Fruit fly (Drosophila melanogaster) whole organism, prepupa: ENCODE measurements around the gene EMC5.

Source experiments
- Blimp-1 ChIP-seq: fragments of 200-800 bp; sonication (Bioruptor generic); optimal IDR thresholded peaks from 3 replicates; lab custom pipeline; 2017; ENCODE audit warnings: missing biosample characterization, missing genetic modification characterization, mild to moderate bottlenecking, moderate library complexity, missing genetic modification reagents
- CG10631 ChIP-seq: fragments of 200-800 bp; sonication (Bioruptor generic); optimal IDR thresholded peaks from 2 replicates; lab custom pipeline; 2016; ENCODE audit warnings: missing biosample characterization, missing genetic modification characterization
- CG11294 ChIP-seq: fragments of 200-800 bp; sonication (Bioruptor generic); IDR thresholded peaks from 2 replicates; pipeline ENCODE4 v1.3.6; 2022; ENCODE audit warnings: missing biosample characterization, missing genetic modification characterization
- CG11762 ChIP-seq: fragments of 200-800 bp; sonication (Bioruptor generic); optimal IDR thresholded peaks from 3 replicates; lab custom pipeline; 2016; ENCODE audit warnings: missing biosample characterization, missing genetic modification characterization; ENCODE audit not compliant: insufficient read depth
- CG11902 ChIP-seq: fragments of 200-800 bp; sonication (Bioruptor generic); optimal IDR thresholded peaks from 3 replicates; lab custom pipeline; 2016; ENCODE audit warnings: missing biosample characterization, missing genetic modification characterization
- CG15336 ChIP-seq: fragments of 200-800 bp; sonication (Bioruptor generic); IDR thresholded peaks from 2 replicates; pipeline ENCODE4 v1.3.6; 2022; ENCODE audit warnings: missing biosample characterization, missing genetic modification characterization
- CG1621 ChIP-seq: fragments of 200-800 bp; sonication (Bioruptor generic); optimal IDR thresholded peaks from 3 replicates; lab custom pipeline; 2018; ENCODE audit warnings: missing biosample characterization, mild to moderate bottlenecking, missing genetic modification characterization
- CG16779 ChIP-seq: fragments of 200-800 bp; sonication (Bioruptor generic); optimal IDR thresholded peaks from 3 replicates; lab custom pipeline; 2017; ENCODE audit warnings: missing biosample characterization, mild to moderate bottlenecking, missing genetic modification characterization
- CG31627 ChIP-seq: fragments of 200-800 bp; sonication (Bioruptor generic); optimal IDR thresholded peaks from 3 replicates; lab custom pipeline; 2016; ENCODE audit warnings: missing biosample characterization, missing genetic modification characterization
- CG32006 ChIP-seq: fragments of 200-800 bp; sonication (Bioruptor generic); optimal IDR thresholded peaks from 3 replicates; lab custom pipeline; 2017; ENCODE audit warnings: missing biosample characterization, mild to moderate bottlenecking, missing genetic modification characterization
- CG3919 ChIP-seq: fragments of 200-800 bp; sonication (Bioruptor generic); optimal IDR thresholded peaks from 3 replicates; lab custom pipeline; 2016; ENCODE audit warnings: missing biosample characterization, missing genetic modification characterization
- CG6276 ChIP-seq: fragments of 200-800 bp; sonication (Bioruptor generic); optimal IDR thresholded peaks from 2 replicates; lab custom pipeline; 2017; ENCODE audit warnings: missing biosample characterization, mild to moderate bottlenecking, missing genetic modification characterization
- CG6792 ChIP-seq: fragments of 200-800 bp; sonication (Bioruptor generic); optimal IDR thresholded peaks from 3 replicates; lab custom pipeline; 2016; ENCODE audit warnings: missing biosample characterization, missing genetic modification characterization
- CG6808 ChIP-seq: fragments of 200-800 bp; sonication (Bioruptor generic); optimal IDR thresholded peaks from 3 replicates; lab custom pipeline; 2017; ENCODE audit warnings: missing biosample characterization, missing genetic modification characterization, mild to moderate bottlenecking, moderate library complexity, missing genetic modification reagents
- CG7368 ChIP-seq: fragments of 200-800 bp; sonication (Bioruptor generic); optimal IDR thresholded peaks from 3 replicates; lab custom pipeline; 2016; ENCODE audit warnings: missing biosample characterization, missing genetic modification characterization
- CG8119 ChIP-seq: fragments of 200-800 bp; sonication (Bioruptor generic); IDR thresholded peaks from 3 replicates; pipeline ENCODE4 v1.3.6; 2022; ENCODE audit warnings: missing biosample characterization, missing genetic modification characterization
- CG8319 ChIP-seq: fragments of 200-800 bp; sonication (Bioruptor generic); optimal IDR thresholded peaks from 3 replicates; lab custom pipeline; 2016; ENCODE audit warnings: missing biosample characterization, missing genetic modification characterization
- CG8632 ChIP-seq: fragments of 200-800 bp; sonication (Bioruptor generic); optimal IDR thresholded peaks from 3 replicates; lab custom pipeline; 2016; ENCODE audit warnings: missing biosample characterization, missing genetic modification characterization
- CG9139 ChIP-seq: fragments of 200-800 bp; sonication (Bioruptor generic); optimal IDR thresholded peaks from 3 replicates; lab custom pipeline; 2017; ENCODE audit warnings: missing biosample characterization, mild to moderate bottlenecking, missing genetic modification characterization
- Eip78C ChIP-seq: fragments of 200-800 bp; sonication (Bioruptor generic); peaks from one replicate; lab custom pipeline; 2016; ENCODE audit warnings: missing biosample characterization, missing genetic modification characterization
- Eip93F ChIP-seq: fragments of 200-800 bp; sonication (Bioruptor generic); optimal IDR thresholded peaks from 2 replicates; lab custom pipeline; 2016; ENCODE audit warnings: missing biosample characterization, mild to moderate bottlenecking, missing genetic modification characterization
- Ets21C ChIP-seq: fragments of 200-800 bp; sonication (Bioruptor generic); optimal IDR thresholded peaks from 3 replicates; lab custom pipeline; 2016; ENCODE audit warnings: missing biosample characterization, missing genetic modification characterization
- Ets96B ChIP-seq: fragments of 200-800 bp; optimal IDR thresholded peaks from 2 replicates; lab custom pipeline; 2019; ENCODE audit warnings: missing biosample characterization, mild to moderate bottlenecking, missing genetic modification characterization, moderate library complexity
- Gug ChIP-seq: fragments of 200-800 bp; sonication (Bioruptor generic); IDR thresholded peaks from 2 replicates; pipeline ENCODE4 v1.3.6; 2022; ENCODE audit warnings: missing biosample characterization, missing genetic modification characterization
- Hr38 ChIP-seq: sonication (Bioruptor generic); optimal IDR thresholded peaks from 2 replicates; lab custom pipeline; 2016; ENCODE audit warnings: missing biosample characterization, missing genetic modification characterization
- Hr39 ChIP-seq: fragments of 200-800 bp; sonication (Bioruptor generic); optimal IDR thresholded peaks from 2 replicates; lab custom pipeline; 2016; ENCODE audit warnings: missing biosample characterization, missing genetic modification characterization
- Lpt ChIP-seq: fragments of 200-800 bp; sonication (Bioruptor generic); optimal IDR thresholded peaks from 3 replicates; lab custom pipeline; 2016; ENCODE audit warnings: missing biosample characterization, missing genetic modification characterization
- Met ChIP-seq: fragments of 200-800 bp; sonication (Bioruptor generic); optimal IDR thresholded peaks from 3 replicates; lab custom pipeline; 2016; ENCODE audit warnings: missing biosample characterization, missing genetic modification characterization
- Smox ChIP-seq: fragments of 200-800 bp; sonication (Bioruptor generic); optimal IDR thresholded peaks from 3 replicates; lab custom pipeline; 2016; ENCODE audit warnings: missing biosample characterization, missing genetic modification characterization
- Sox14 ChIP-seq: fragments of 200-800 bp; sonication (Bioruptor generic); optimal IDR thresholded peaks from 3 replicates; lab custom pipeline; 2016; ENCODE audit warnings: missing biosample characterization, missing genetic modification characterization
- Sox15 ChIP-seq: fragments of 200-800 bp; sonication (Bioruptor generic); optimal IDR thresholded peaks from 3 replicates; lab custom pipeline; 2016; ENCODE audit warnings: missing biosample characterization, missing genetic modification characterization
- achi ChIP-seq: fragments of 200-800 bp; sonication (Bioruptor generic); optimal IDR thresholded peaks from 3 replicates; lab custom pipeline; 2016; ENCODE audit warnings: missing biosample characterization, missing genetic modification characterization
- acj6 ChIP-seq: fragments of 200-800 bp; sonication (Bioruptor generic); optimal IDR thresholded peaks from 3 replicates; lab custom pipeline; 2016; ENCODE audit warnings: missing biosample characterization, missing genetic modification characterization
- cyc ChIP-seq: fragments of 200-800 bp; sonication (Bioruptor generic); optimal IDR thresholded peaks from 3 replicates; lab custom pipeline; 2016; ENCODE audit warnings: missing biosample characterization, missing genetic modification characterization
- dac ChIP-seq: fragments of 200-800 bp; sonication (Bioruptor generic); optimal IDR thresholded peaks from 2 replicates; lab custom pipeline; 2017; ENCODE audit warnings: missing biosample characterization, mild to moderate bottlenecking, missing genetic modification characterization
- dsx ChIP-seq: fragments of 200-800 bp; optimal IDR thresholded peaks from 3 replicates; lab custom pipeline; 2019; ENCODE audit warnings: missing biosample characterization, mild to moderate bottlenecking, missing genetic modification characterization, moderate library complexity; ENCODE audit not compliant: poor library complexity, severe bottlenecking
- eg ChIP-seq: fragments of 200-800 bp; sonication (Bioruptor generic); IDR thresholded peaks from 3 replicates; pipeline ENCODE4 v1.3.6; 2022; ENCODE audit warnings: missing biosample characterization, missing genetic modification characterization
- esn ChIP-seq: fragments of 200-800 bp; sonication (Bioruptor generic); optimal IDR thresholded peaks from 2 replicates; lab custom pipeline; 2016; ENCODE audit warnings: missing biosample characterization, mild to moderate bottlenecking, missing genetic modification characterization, moderate library complexity
- fd59A ChIP-seq: fragments of 200-800 bp; sonication (Bioruptor generic); optimal IDR thresholded peaks from 2 replicates; lab custom pipeline; 2017; ENCODE audit warnings: missing biosample characterization, mild to moderate bottlenecking, missing genetic modification characterization, missing genetic modification reagents
- fd85E ChIP-seq: fragments of 200-800 bp; sonication (Bioruptor generic); optimal IDR thresholded peaks from 3 replicates; lab custom pipeline; 2016; ENCODE audit warnings: missing biosample characterization, missing genetic modification characterization
- fkh ChIP-seq: fragments of 200-800 bp; sonication (Bioruptor generic); optimal IDR thresholded peaks from 3 replicates; lab custom pipeline; 2017; ENCODE audit warnings: missing biosample characterization, mild to moderate bottlenecking, missing genetic modification characterization, moderate library complexity
- net ChIP-seq: fragments of 200-800 bp; sonication (Bioruptor generic); optimal IDR thresholded peaks from 3 replicates; lab custom pipeline; 2016; ENCODE audit warnings: missing biosample characterization, missing genetic modification characterization
- pdm3 ChIP-seq: fragments of 200-800 bp; sonication (Bioruptor generic); optimal IDR thresholded peaks from 3 replicates; lab custom pipeline; 2016; ENCODE audit warnings: missing biosample characterization, missing genetic modification characterization
- salr ChIP-seq, 2 experiments: fragments of 200-800 bp; sonication (Bioruptor generic); optimal IDR thresholded peaks; 3 replicates each; lab custom pipeline; 2016 to 2018; ENCODE audit warnings: missing biosample characterization in 2 of 2, missing genetic modification characterization in 2 of 2, mild to moderate bottlenecking in 1 of 2
- spab ChIP-seq: fragments of 200-800 bp; sonication (Bioruptor generic); optimal IDR thresholded peaks from 2 replicates; lab custom pipeline; 2017; ENCODE audit warnings: missing biosample characterization, mild to moderate bottlenecking, missing genetic modification characterization, missing genetic modification reagents
- ss ChIP-seq, 2 experiments: fragments of 200-800 bp; sonication (Bioruptor generic); optimal IDR thresholded peaks; 2 replicates in 1 of 2; 3 replicates in 1 of 2; lab custom pipeline; 2017 to 2018; ENCODE audit warnings: mild to moderate bottlenecking in 2 of 2, missing biosample characterization in 2 of 2, missing genetic modification characterization in 2 of 2, moderate library complexity in 1 of 2
- topi ChIP-seq: fragments of 200-800 bp; sonication (Bioruptor generic); optimal IDR thresholded peaks from 3 replicates; lab custom pipeline; 2016; ENCODE audit warnings: missing biosample characterization, missing genetic modification characterization
- vri ChIP-seq: fragments of 200-800 bp; sonication (Bioruptor generic); optimal IDR thresholded peaks from 3 replicates; lab custom pipeline; 2016; ENCODE audit warnings: missing biosample characterization, mild to moderate bottlenecking, missing genetic modification characterization

Gene EMC5

DNA sequence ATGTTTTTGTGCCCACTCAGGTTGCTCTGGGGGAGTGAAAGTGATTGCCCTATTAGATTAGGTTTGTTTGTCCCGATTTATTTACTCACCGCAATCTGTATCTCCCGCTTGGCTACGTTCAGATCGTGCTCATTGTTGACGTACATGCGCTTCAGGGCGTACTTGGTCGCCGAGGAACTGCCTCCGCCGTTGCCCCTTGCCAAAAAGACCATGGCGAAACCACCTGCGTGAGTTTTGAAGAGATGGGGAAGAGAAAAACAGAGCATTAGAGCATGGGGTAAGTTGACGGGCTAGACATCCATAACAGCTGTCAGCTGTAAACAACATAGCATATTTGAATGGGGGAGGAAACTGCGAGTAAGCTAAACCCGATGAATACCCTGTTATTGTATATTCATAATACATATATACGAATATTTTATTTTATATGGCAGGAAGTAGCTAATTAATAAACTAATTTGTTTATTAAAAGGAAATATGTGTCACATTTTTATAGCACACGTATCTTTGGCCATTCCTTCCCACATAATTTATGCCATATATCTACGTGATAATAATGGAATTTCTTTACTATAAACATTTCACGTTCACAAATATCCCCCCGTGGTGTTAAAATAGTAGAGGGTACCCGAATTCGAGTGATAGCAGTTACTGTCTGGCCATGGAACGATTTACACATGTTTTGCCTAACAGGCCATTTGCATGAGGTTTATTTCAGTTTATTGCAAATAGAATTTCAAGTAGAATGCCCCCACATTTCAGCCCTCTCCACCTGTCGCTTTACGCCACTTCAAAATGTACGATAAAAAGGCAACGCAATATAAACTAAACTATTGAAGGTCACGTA is 21.9 kb upstream of the EMC5 start (continued):
- TF ChIP-seq eg (GFP tag; lab: Robert Waterston, UW) (0 out of 3 replicates have a peak, but pooled peaks have one; percentile 6), CG3919 (GFP tag; lab: Kevin White, UChicago) (no peak)

DNA sequence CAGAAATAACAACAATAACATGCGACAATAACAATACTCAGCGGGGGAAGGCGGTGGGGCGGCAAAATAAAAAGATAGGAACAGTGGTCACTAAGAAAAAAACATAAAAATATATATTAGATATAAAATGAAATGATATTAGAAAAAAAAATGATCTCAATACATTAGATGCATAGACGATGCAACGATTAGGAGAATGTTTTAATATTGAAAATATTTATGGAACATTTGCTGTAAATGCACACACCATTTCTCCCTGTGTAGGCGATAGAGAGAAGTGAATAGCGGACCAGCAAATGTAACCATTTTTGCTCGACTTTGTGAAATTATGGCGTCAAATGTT is 21.3 kb upstream of the EMC5 start:
- TF ChIP-seq Eip93F (GFP tag; lab: Kevin White, UChicago) (no peak), topi (peak; percentile 44), fd85E (GFP tag; lab: Kevin White, UChicago) (no peak), CG10631 (GFP tag; lab: Kevin White, UChicago) (peak; percentile 26), CG15336 (peak; percentile 84), CG8632 (GFP tag; lab: Kevin White, UChicago) (peak; percentile 32), salr (GFP tag; optimal IDR thresholded peaks at IDR 0.05; lab: Kevin White, UChicago) (no peak), CG8319 (GFP tag; lab: Kevin White, UChicago) (peak; percentile 4), CG8119 (GFP tag; lab: Robert Waterston, UW) (peak; percentile 80), spab (no peak), Ets21C (no peak), Hr38 (GFP tag; lab: Kevin White, UChicago) (no peak), Lpt (GFP tag; lab: Kevin White, UChicago) (peak; percentile 20), Smox (no peak), eg (GFP tag; lab: Robert Waterston, UW) (peak; percentile 89), ss (GFP tag; optimal IDR thresholded peaks at IDR 0.05; lab: Kevin White, UChicago) (peak in 1 of 2 experiments; percentile 21), dac (GFP tag; lab: Kevin White, UChicago) (no peak), Hr39 (GFP tag; lab: Kevin White, UChicago) (no peak), CG6792 (GFP tag; lab: Kevin White, UChicago) (no peak), Ets96B (tag; lab: Kevin White, UChicago) (peak; percentile 59), esn (GFP tag; lab: Kevin White, UChicago) (peak; percentile 48), Eip78C (GFP tag; lab: Kevin White, UChicago) (peak; percentile 88), Gug (peak; percentile 76), CG6808 (GFP tag; lab: Kevin White, UChicago) (no peak), Met (peak; percentile 30), pdm3 (no peak), CG16779 (tag; lab: Kevin White, UChicago) (no peak), achi (GFP tag; lab: Kevin White, UChicago) (peak; percentile 20), dsx (GFP tag; lab: Kevin White, UChicago) (peak; percentile 5), cyc (peak; percentile 21), fkh (GFP tag; lab: Kevin White, UChicago) (no peak), acj6 (GFP tag; lab: Kevin White, UChicago) (peak; percentile 18), CG9139 (GFP tag; lab: Kevin White, UChicago) (no peak), Sox15 (GFP tag; lab: Kevin White, UChicago) (no peak), vri (no peak), CG32006 (peak; percentile 44), Sox14 (GFP tag; lab: Kevin White, UChicago) (peak; percentile 5), CG7368 (GFP tag; lab: Kevin White, UChicago) (peak; percentile 25), Blimp-1 (GFP tag; lab: Kevin White, UChicago) (no peak), fd59A (GFP tag; lab: Kevin White, UChicago) (no peak), CG11294 (GFP tag; lab: Robert Waterston, UW) (peak; percentile 81), CG11762 (GFP tag; lab: Kevin White, UChicago) (peak; percentile 51), CG1621 (tag; lab: Kevin White, UChicago) (no peak), CG31627 (no peak), net (peak; percentile 16), CG6276 (GFP tag; lab: Kevin White, UChicago) (peak; percentile 40), CG3919 (GFP tag; lab: Kevin White, UChicago) (peak; percentile 52), CG11902 (GFP tag; lab: Kevin White, UChicago) (no peak)
